Worm (Caenorhabditis elegans) whole organism, mixed stage, embryonic: ENCODE results near the gene Y51A2B.5.

Experiments
- pha-4 ChIP-seq: fragments of 150-350 bp; optimal IDR thresholded peaks from 2 replicates; lab custom pipeline; 2018; ENCODE audit warnings: missing biosample characterization, missing genetic modification reagents, missing genetic modification characterization
- zip-8 ChIP-seq: fragments of 150-350 bp; optimal IDR thresholded peaks from 2 replicates; lab custom pipeline; 2014; ENCODE audit warnings: missing biosample characterization, missing genetic modification characterization

- TF ChIP-seq pha-4 (tag; lab: Kevin White, UChicago) (no peak), zip-8 (tag; lab: Kevin White, UChicago) (no peak)
Measured at ce11 chrV:18434961-18435360, 45.9 kb downstream of the Y51A2B.5 start, which contains the start of gene ZK262.20.
